Worm (Caenorhabditis elegans): ENCODE results near the gene ubq-1.

Gene ubq-1

ce11 chrIII:5914717-5915116, 25.3 kb upstream of the ubq-1 start:
- no peak for TF ChIP-seq elt-3 (tag; optimal IDR thresholded peaks at IDR 0.05)
- TF ChIP-seq unc-62 (GFP tag; optimal IDR thresholded peaks at IDR 0.05): no peak
- TF ChIP-seq nhr-237 (tag; optimal IDR thresholded peaks at IDR 0.05): no peak
- no peak for TF ChIP-seq ham-2 (GFP tag; optimal IDR thresholded peaks at IDR 0.05)
- TF ChIP-seq sem-2 (GFP tag; optimal IDR thresholded peaks at IDR 0.05): no peak
- TF ChIP-seq drap-1 (GFP tag; optimal IDR thresholded peaks at IDR 0.05): no peak
- no peak for TF ChIP-seq lin-13 (tag; optimal IDR thresholded peaks at IDR 0.05)
- TF ChIP-seq blmp-1 (tag; optimal IDR thresholded peaks at IDR 0.05): no peak
- no peak for TF ChIP-seq ces-1 (GFP tag; optimal IDR thresholded peaks at IDR 0.05)
- no peak for TF ChIP-seq nhr-12 (tag; optimal IDR thresholded peaks at IDR 0.05)
- no peak for TF ChIP-seq ztf-11 (tag; optimal IDR thresholded peaks at IDR 0.05)
- TF ChIP-seq ceh-83 (GFP tag; optimal IDR thresholded peaks at IDR 0.05): no peak
- TF ChIP-seq zip-8 (tag; optimal IDR thresholded peaks at IDR 0.05): no peak
- TF ChIP-seq tbx-8 (GFP tag; optimal IDR thresholded peaks at IDR 0.05): no peak
- TF ChIP-seq nhr-2 (tag; optimal IDR thresholded peaks at IDR 0.05): no peak

ce11 chrIII:5915926-5916325, 24.1 kb upstream of the ubq-1 start:
- TF ChIP-seq bed-3 (GFP tag; optimal IDR thresholded peaks at IDR 0.05) (no peak), mls-2 (tag; optimal IDR thresholded peaks at IDR 0.05) (no peak), nhr-28 (tag; optimal IDR thresholded peaks at IDR 0.05) (no peak), unc-62 (GFP tag; optimal IDR thresholded peaks at IDR 0.05) (no peak), flh-1 (GFP tag; optimal IDR thresholded peaks at IDR 0.05) (no peak), sptf-1 (tag; optimal IDR thresholded peaks at IDR 0.05) (no peak), elt-1 (tag; optimal IDR thresholded peaks at IDR 0.05; ENCODE audit: borderline replicate concordance, insufficient read depth) (no peak), blmp-1 (tag; optimal IDR thresholded peaks at IDR 0.05) (no peak), drap-1 (GFP tag; optimal IDR thresholded peaks at IDR 0.05) (no peak), ces-1 (GFP tag; optimal IDR thresholded peaks at IDR 0.05) (no peak), ceh-43 (GFP tag; optimal IDR thresholded peaks at IDR 0.05) (no peak)

- TF ChIP-seq ceh-83 (GFP tag; optimal IDR thresholded peaks at IDR 0.05): no peak
- TF ChIP-seq unc-120 (tag; optimal IDR thresholded peaks at IDR 0.05; ENCODE audit: poor library complexity, severe bottlenecking): no peak
- TF ChIP-seq lin-13 (tag; optimal IDR thresholded peaks at IDR 0.05): no peak
- TF ChIP-seq mep-1 (tag; optimal IDR thresholded peaks at IDR 0.05): no peak
- no peak for TF ChIP-seq lsy-2 (tag; optimal IDR thresholded peaks at IDR 0.05)
- no peak for TF ChIP-seq blmp-1 (tag; optimal IDR thresholded peaks at IDR 0.05)
- TF ChIP-seq unc-39 (tag; optimal IDR thresholded peaks at IDR 0.05): no peak
- no peak for TF ChIP-seq sptf-1 (tag; optimal IDR thresholded peaks at IDR 0.05)
These were observed 22.6 kb upstream of the ubq-1 start for ce11 chrIII:5917365-5917958.

- TF ChIP-seq cnd-1 (tag; optimal IDR thresholded peaks at IDR 0.05): no peak
- TF ChIP-seq pha-4 (tag; optimal IDR thresholded peaks at IDR 0.05): no peak
- no peak for TF ChIP-seq hlh-1 (tag; optimal IDR thresholded peaks at IDR 0.05)
- TF ChIP-seq M03D4.4 (tag; optimal IDR thresholded peaks at IDR 0.05): no peak
- no peak for TF ChIP-seq sptf-1 (tag; optimal IDR thresholded peaks at IDR 0.05)
- no peak for TF ChIP-seq flh-1 (GFP tag; optimal IDR thresholded peaks at IDR 0.05)
- TF ChIP-seq tbx-8 (GFP tag; optimal IDR thresholded peaks at IDR 0.05): no peak
- no peak for TF ChIP-seq ces-1 (GFP tag; optimal IDR thresholded peaks at IDR 0.05)
- no peak for TF ChIP-seq ceh-39 (tag; optimal IDR thresholded peaks at IDR 0.05)
These were observed 20.2 kb upstream of the ubq-1 start, which contains the start of the genes tdo-2 and C28H8.2 for ce11 chrIII:5919799-5920387. Gene tdo-2, minus strand, starts transcription at chrIII:5919955. Gene C28H8.2, plus strand, starts transcription at chrIII:5920322.

- no peak for TF ChIP-seq ces-1 (GFP tag; optimal IDR thresholded peaks at IDR 0.05)
- no peak for TF ChIP-seq ceh-43 (GFP tag; optimal IDR thresholded peaks at IDR 0.05)
- TF ChIP-seq elt-3 (tag; optimal IDR thresholded peaks at IDR 0.05): no peak
- TF ChIP-seq pha-4 (tag; optimal IDR thresholded peaks at IDR 0.05): no peak
- no peak for TF ChIP-seq drap-1 (GFP tag; optimal IDR thresholded peaks at IDR 0.05)
- no peak for TF ChIP-seq mls-2 (tag; optimal IDR thresholded peaks at IDR 0.05)
These were observed 18.9 kb upstream of the ubq-1 start for ce11 chrIII:5921067-5921678.
